Worm (Caenorhabditis elegans): Measurements from ENCODE around the gene nol-9.
"Not testable (repeated sequence)": the region's sequence is repeated elsewhere in the genome, so short reads cannot be mapped to it uniquely, and the experiment has no call there.

The nol-9 gene

DNA sequence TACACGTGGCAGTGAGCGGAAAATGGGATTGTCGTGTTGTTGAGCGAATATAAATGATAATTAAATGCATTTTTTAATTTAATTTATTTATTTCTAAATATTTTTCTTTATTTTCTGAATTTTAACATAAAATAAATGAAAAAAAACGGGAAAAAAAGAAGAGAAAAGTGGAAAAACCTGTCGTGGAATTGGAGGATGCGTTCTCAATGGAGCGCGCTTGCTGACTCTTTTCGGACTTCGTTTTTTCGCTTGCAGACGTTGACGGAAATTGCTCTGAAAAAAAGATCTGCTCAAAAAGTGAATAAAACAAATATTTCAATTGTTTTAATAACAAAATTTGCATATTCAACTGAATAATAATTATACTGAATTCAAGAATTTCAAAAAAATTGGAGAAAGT, 31.2 kb downstream of the nol-9 start:
- TF ChIP-seq pqm-1 (tag; optimal IDR thresholded peaks at IDR 0.05) (no peak), pha-4 (tag; optimal IDR thresholded peaks at IDR 0.05) (no peak), sdc-2 (tag; optimal IDR thresholded peaks at IDR 0.05) (no peak), ceh-19 (GFP tag; optimal IDR thresholded peaks at IDR 0.05) (no peak), unc-55 (GFP tag; optimal IDR thresholded peaks at IDR 0.05) (no peak), pros-1 (tag; optimal IDR thresholded peaks at IDR 0.05) (no peak), elt-2 (tag; optimal IDR thresholded peaks at IDR 0.05) (no peak), ceh-24 (tag; optimal IDR thresholded peaks at IDR 0.05) (no peak), ama-1 (optimal IDR thresholded peaks at IDR 0.05) (no peak), ttx-3 (tag; optimal IDR thresholded peaks at IDR 0.05) (no peak), syd-9 (tag; optimal IDR thresholded peaks at IDR 0.05) (no peak), ets-4 (tag; optimal IDR thresholded peaks at IDR 0.05) (no peak), Y22D7AL.16 (tag; optimal IDR thresholded peaks at IDR 0.05) (no peak), dmd-4 (tag; optimal IDR thresholded peaks at IDR 0.05; ENCODE audit: borderline replicate concordance) (no peak), T23F11.4 (GFP tag; optimal IDR thresholded peaks at IDR 0.05) (no peak), ceh-6 (GFP tag; optimal IDR thresholded peaks at IDR 0.05) (no peak), mec-3 (tag; optimal IDR thresholded peaks at IDR 0.05; ENCODE audit: borderline replicate concordance) (no peak), madf-2 (tag; optimal IDR thresholded peaks at IDR 0.05) (no peak), hlh-30 (tag; optimal IDR thresholded peaks at IDR 0.05; ENCODE audit: insufficient read depth) (no peak), fkh-6 (tag; optimal IDR thresholded peaks at IDR 0.05) (no peak)

DNA sequence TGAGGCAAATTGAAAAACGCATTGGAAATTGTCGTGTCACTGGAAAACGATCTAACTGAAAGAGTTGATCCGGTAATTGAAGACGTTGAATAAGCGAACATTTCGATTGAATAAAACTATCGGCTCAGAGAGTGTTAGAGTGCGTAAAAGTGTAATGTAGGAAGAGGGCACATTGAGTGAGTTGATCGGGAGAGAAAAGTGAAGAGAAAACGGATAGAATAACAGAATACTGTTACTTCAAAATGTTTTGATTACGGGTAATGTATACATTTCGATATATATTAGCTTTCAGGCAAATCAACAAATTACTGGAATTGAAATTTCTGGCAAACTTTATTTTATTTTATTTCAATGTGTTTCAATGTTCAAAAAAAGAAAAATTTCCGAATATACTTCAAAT, 32.4 kb downstream of the nol-9 start, which contains the start of gene uso-1:
TSS of gene uso-1 (minus strand) at position 101 of the 400 bp plus-strand sequence.
- TF ChIP-seq tbx-2 (tag; optimal IDR thresholded peaks at IDR 0.05) = no peak
- TF ChIP-seq lim-6 (tag; optimal IDR thresholded peaks at IDR 0.05) = no peak
- no peak for TF ChIP-seq ceh-48 (tag; optimal IDR thresholded peaks at IDR 0.05)
- no peak for TF ChIP-seq pros-1 (tag; optimal IDR thresholded peaks at IDR 0.05)
- TF ChIP-seq ahr-1 (tag; optimal IDR thresholded peaks at IDR 0.05) = no peak
- TF ChIP-seq ceh-22 (tag; optimal IDR thresholded peaks at IDR 0.05) = no peak
- TF ChIP-seq ceh-34 (tag; optimal IDR thresholded peaks at IDR 0.05) = no peak
- TF ChIP-seq npax-4 (tag; optimal IDR thresholded peaks at IDR 0.05) = no peak
- no peak for TF ChIP-seq ama-1 (optimal IDR thresholded peaks at IDR 0.05)
- no peak for TF ChIP-seq pax-1 (tag; optimal IDR thresholded peaks at IDR 0.05)
- no peak for TF ChIP-seq C08G9.2 (tag; optimal IDR thresholded peaks at IDR 0.05)
- TF ChIP-seq che-1 (tag; optimal IDR thresholded peaks at IDR 0.05) = no peak

DNA sequence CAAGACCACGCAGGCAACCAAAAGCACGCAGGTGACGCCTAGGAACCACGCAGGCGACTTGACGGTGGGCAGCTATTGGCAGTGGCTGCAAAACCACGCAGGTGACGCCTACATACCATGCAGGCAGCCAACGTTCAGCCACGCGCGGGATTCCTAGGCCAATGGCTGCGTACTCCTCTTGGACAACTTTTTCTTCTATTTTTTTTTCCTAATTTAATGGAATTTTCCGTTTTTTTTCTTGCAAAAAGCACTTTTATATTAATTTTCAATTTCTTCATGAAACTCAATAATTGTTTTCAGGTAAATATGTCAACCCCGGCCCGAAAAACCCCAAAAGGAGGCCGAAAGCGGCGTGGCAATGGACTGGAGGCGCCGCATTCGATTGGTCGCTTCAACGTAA, 32.9 kb downstream of the nol-9 start, which contains the start of gene Y38H8A.7:
TSS of gene Y38H8A.7 (plus strand) at position 301 of the 400 bp plus-strand sequence.
- not testable (repeated sequence) for TF ChIP-seq che-1 (tag; optimal IDR thresholded peaks at IDR 0.05); hlh-13 (GFP tag; optimal IDR thresholded peaks at IDR 0.05); ztf-16 (tag; optimal IDR thresholded peaks at IDR 0.05)

DNA sequence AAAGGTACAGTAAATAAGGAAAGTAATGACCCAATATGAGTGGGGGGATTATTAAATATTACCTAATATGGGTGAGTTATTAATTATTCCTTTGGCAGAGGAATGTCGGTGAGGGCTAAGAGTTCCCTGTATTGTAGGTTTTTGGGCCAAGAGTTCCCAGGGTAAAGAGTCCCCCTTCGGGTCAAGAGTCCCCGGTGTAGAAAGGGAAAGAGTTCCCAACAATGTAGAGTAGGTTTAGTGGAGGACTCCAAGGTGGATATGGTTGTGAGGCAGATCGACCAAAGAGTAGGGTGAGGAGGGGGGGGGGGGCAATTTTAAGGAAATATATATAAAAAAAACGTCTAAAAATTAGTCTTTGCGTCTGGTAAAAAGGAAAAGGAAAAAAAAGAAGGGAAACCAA, 34.6 kb downstream of the nol-9 start:
- no peak for TF ChIP-seq dve-1 (tag; optimal IDR thresholded peaks at IDR 0.05)
- no peak for TF ChIP-seq madf-2 (tag; optimal IDR thresholded peaks at IDR 0.05)
- no peak for TF ChIP-seq sdc-2 (tag; optimal IDR thresholded peaks at IDR 0.05)
- no peak for TF ChIP-seq fkh-10 (GFP tag; optimal IDR thresholded peaks at IDR 0.05)
- TF ChIP-seq gmeb-2 (tag; optimal IDR thresholded peaks at IDR 0.05) = no peak
- TF ChIP-seq dmd-4 (tag; optimal IDR thresholded peaks at IDR 0.05; ENCODE audit: borderline replicate concordance) = no peak
- no peak for TF ChIP-seq K09A11.1 (tag; optimal IDR thresholded peaks at IDR 0.05; ENCODE audit: insufficient read depth)
- TF ChIP-seq pqm-1 (tag; optimal IDR thresholded peaks at IDR 0.05) = no peak
- TF ChIP-seq npax-4 (tag; optimal IDR thresholded peaks at IDR 0.05) = no peak

DNA sequence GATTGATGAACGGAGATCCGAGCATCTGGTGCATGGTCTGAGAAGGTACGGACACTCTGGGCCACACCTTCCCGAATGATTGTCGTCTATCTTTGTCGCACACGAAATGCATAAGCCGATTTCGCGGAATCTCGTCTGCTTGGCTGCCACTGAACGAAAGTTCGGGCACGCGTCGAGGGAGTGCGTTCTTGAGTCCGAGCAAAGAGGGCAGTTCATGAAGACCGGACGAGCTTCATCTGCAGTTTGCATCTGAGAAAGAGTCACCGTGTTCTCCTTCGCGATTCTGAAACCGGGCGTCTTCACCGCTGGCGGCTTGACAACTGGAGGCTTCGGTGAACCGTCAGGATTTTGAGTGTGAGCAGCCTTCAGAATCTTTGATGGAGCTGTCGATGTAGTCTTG, 35.9 kb downstream of the nol-9 start:
- TF ChIP-seq ttx-3 (tag; optimal IDR thresholded peaks at IDR 0.05) = no peak
- TF ChIP-seq tbx-7 (tag; optimal IDR thresholded peaks at IDR 0.05) = no peak

All from whole organism, late embryonic.